Fruit fly (Drosophila melanogaster): Measurements from ENCODE around the gene Diedel.

Gene Diedel

dm6 chr3R:29540948-29541741 lies 47.5 kb downstream of the Diedel start (continued):
- no peak for TF ChIP-seq CG1024 (GFP tag; IDR thresholded peaks at IDR 0.05)
- TF ChIP-seq CG1792 (GFP tag; optimal IDR thresholded peaks at IDR 0.05): no peak
- TF ChIP-seq z (GFP tag; IDR thresholded peaks at IDR 0.05): no peak
- peak; percentile 66 for TF ChIP-seq CG4404 (GFP tag; IDR thresholded peaks at IDR 0.05)
- TF ChIP-seq CG33557 (GFP tag; optimal IDR thresholded peaks at IDR 0.05): peak; percentile 23
- peak; percentile 70 for TF ChIP-seq CG15696 (tag; optimal IDR thresholded peaks at IDR 0.05)
- TF ChIP-seq CG17802 (tag; optimal IDR thresholded peaks at IDR 0.05): no peak
- TF ChIP-seq sim (GFP tag; IDR thresholded peaks at IDR 0.05): no peak
- TF ChIP-seq CG18764 (GFP tag; optimal IDR thresholded peaks at IDR 0.05): no peak
- peak; percentile 51 for TF ChIP-seq CG14710 (tag; optimal IDR thresholded peaks at IDR 0.05)
- peak; percentile 51 for TF ChIP-seq cg (GFP tag; optimal IDR thresholded peaks at IDR 0.05)
- TF ChIP-seq lab (GFP tag; optimal IDR thresholded peaks at IDR 0.05): no peak
- TF ChIP-seq phol (tag; optimal IDR thresholded peaks at IDR 0.05): peak; percentile 39
- TF ChIP-seq CG1603 (tag; optimal IDR thresholded peaks at IDR 0.05): peak; percentile 4
- TF ChIP-seq CG1832 (GFP tag; optimal IDR thresholded peaks at IDR 0.05): no peak
- TF ChIP-seq CG13296 (GFP tag; optimal IDR thresholded peaks at IDR 0.05): no peak
- no peak for TF ChIP-seq CG3281 (GFP tag; optimal IDR thresholded peaks at IDR 0.05)
- TF ChIP-seq btn (GFP tag; optimal IDR thresholded peaks at IDR 0.05): no peak
- no peak for TF ChIP-seq pum (GFP tag; optimal IDR thresholded peaks at IDR 0.05)
- TF ChIP-seq kay (GFP tag; optimal IDR thresholded peaks at IDR 0.05): no peak
- TF ChIP-seq CG8388 (GFP tag; optimal IDR thresholded peaks at IDR 0.05): peak; percentile 15
- peak in 1 of 3 experiments; percentile 61 for TF ChIP-seq lola (GFP tag; optimal IDR thresholded peaks at IDR 0.05)
- TF ChIP-seq CG11696 (GFP tag; IDR thresholded peaks at IDR 0.05): no peak
- TF ChIP-seq danr (GFP tag; IDR thresholded peaks at IDR 0.05): no peak
- TF ChIP-seq CG12391 (tag; optimal IDR thresholded peaks at IDR 0.05): peak; percentile 41
- no peak for TF ChIP-seq CG6654 (GFP tag; optimal IDR thresholded peaks at IDR 0.05)
- no peak for TF ChIP-seq shn (GFP tag; optimal IDR thresholded peaks at IDR 0.05)
- no peak for TF ChIP-seq gfzf (GFP tag; optimal IDR thresholded peaks at IDR 0.05)
- peak; percentile 20 for TF ChIP-seq CG2202 (tag; optimal IDR thresholded peaks at IDR 0.05)
- peak; percentile 70 for TF ChIP-seq dmrt11E (tag; optimal IDR thresholded peaks at IDR 0.05)
- no peak for TF ChIP-seq Usf (GFP tag; optimal IDR thresholded peaks at IDR 0.05)
- no peak for TF ChIP-seq luna (GFP tag; optimal IDR thresholded peaks at IDR 0.05)
- TF ChIP-seq NC2β (GFP tag; optimal IDR thresholded peaks at IDR 0.05): no peak
- peak; percentile 31 for TF ChIP-seq fd102C (GFP tag; optimal IDR thresholded peaks at IDR 0.05)
- peak; percentile 58 for TF ChIP-seq CG2712 (tag; optimal IDR thresholded peaks at IDR 0.05)
- no peak for TF ChIP-seq bigmax (GFP tag; optimal IDR thresholded peaks at IDR 0.05)
- no peak for TF ChIP-seq az2 (GFP tag; optimal IDR thresholded peaks at IDR 0.05)
- no peak for TF ChIP-seq bab2 (GFP tag; optimal IDR thresholded peaks at IDR 0.05)
- TF ChIP-seq CG10274 (GFP tag; optimal IDR thresholded peaks at IDR 0.05): no peak
- TF ChIP-seq Vsx1 (GFP tag; optimal IDR thresholded peaks at IDR 0.05): no peak
- peak; percentile 47; the same call in 2 of the 3 replicates for TF ChIP-seq row (GFP tag; IDR thresholded peaks at IDR 0.05)
- no peak for TF ChIP-seq cato (GFP tag; optimal IDR thresholded peaks at IDR 0.05; ENCODE audit: borderline replicate concordance)
- TF ChIP-seq CG4854 (GFP tag; optimal IDR thresholded peaks at IDR 0.05): no peak
- 0 out of 3 replicates have a peak, but pooled peaks have one; percentile 42 for TF ChIP-seq zfh1 (GFP tag; IDR thresholded peaks at IDR 0.05)
- TF ChIP-seq CG10959 (GFP tag; IDR thresholded peaks at IDR 0.05): peak; percentile 39; the same call in 1 of the 2 replicates
- no peak for TF ChIP-seq eve (GFP tag; optimal IDR thresholded peaks at IDR 0.05)
- TF ChIP-seq ac (GFP tag; optimal IDR thresholded peaks at IDR 0.05): peak; percentile 40
- no peak for TF ChIP-seq BEAF-32 (GFP tag; optimal IDR thresholded peaks at IDR 0.05)
- no peak for TF ChIP-seq CG9437 (GFP tag; optimal IDR thresholded peaks at IDR 0.05)
